Fruit fly (Drosophila melanogaster) whole organism, embryonic: ENCODE results near the gene Ccn.

ENCODE experiments used
- Asciz ChIP-seq: fragments of 200-800 bp; sonication (Bioruptor generic); optimal IDR thresholded peaks from 2 replicates; lab custom pipeline; 2017; ENCODE audit warnings: missing biosample characterization, mild to moderate bottlenecking, missing genetic modification characterization, missing genetic modification reagents
- Awh ChIP-seq: fragments of 200-800 bp; sonication (Bioruptor generic); IDR thresholded peaks from 2 replicates; pipeline ENCODE4, ENCODE4 v1.3.6; 2022; ENCODE audit warnings: missing biosample characterization, missing genetic modification characterization
- B-H2 ChIP-seq: fragments of 200-800 bp; sonication (Bioruptor generic); optimal IDR thresholded peaks from 2 replicates; lab custom pipeline; 2018; ENCODE audit warnings: missing biosample characterization, mild to moderate bottlenecking, missing genetic modification characterization
- CG10366 ChIP-seq: fragments of 200-800 bp; sonication (Bioruptor generic); IDR thresholded peaks from 2 replicates; pipeline ENCODE4 v1.3.6; 2022; ENCODE audit warnings: missing biosample characterization, missing genetic modification characterization
- CG11504 ChIP-seq: fragments of 200-800 bp; sonication (Bioruptor generic); optimal IDR thresholded peaks from 3 replicates; lab custom pipeline; 2019; ENCODE audit warnings: missing biosample characterization, mild to moderate bottlenecking, missing genetic modification characterization, moderate library complexity
- CG13123 ChIP-seq: fragments of 200-800 bp; sonication (Bioruptor generic); optimal IDR thresholded peaks from 2 replicates; lab custom pipeline; 2016; ENCODE audit warnings: missing biosample characterization, missing genetic modification characterization
- CG13775 ChIP-seq: fragments of 200-800 bp; sonication (Bioruptor generic); optimal IDR thresholded peaks from 3 replicates; lab custom pipeline; 2017; ENCODE audit warnings: missing biosample characterization, mild to moderate bottlenecking, missing genetic modification characterization
- CG14050 ChIP-seq: fragments of 200-800 bp; sonication (Bioruptor generic); IDR thresholded peaks from 3 replicates; pipeline ENCODE4 v1.3.6; 2022; ENCODE audit warnings: missing biosample characterization, missing genetic modification characterization
- CG14710 ChIP-seq: fragments of 200-800 bp; sonication (Bioruptor generic); optimal IDR thresholded peaks from 3 replicates; lab custom pipeline; 2019; ENCODE audit warnings: missing biosample characterization, mild to moderate bottlenecking, missing genetic modification characterization, moderate library complexity
- CG2116 ChIP-seq: fragments of 200-800 bp; sonication (Bioruptor generic); optimal IDR thresholded peaks from 3 replicates; lab custom pipeline; 2018; ENCODE audit warnings: missing biosample characterization, mild to moderate bottlenecking, missing genetic modification characterization
- CG30431 ChIP-seq: fragments of 200-800 bp; sonication (Bioruptor generic); optimal IDR thresholded peaks from 2 replicates; lab custom pipeline; 2017; ENCODE audit warnings: missing biosample characterization, missing genetic modification characterization
- CG32772 ChIP-seq: fragments of 200-800 bp; sonication (Bioruptor generic); IDR thresholded peaks from 2 replicates; pipeline ENCODE4 v1.3.6; 2022; ENCODE audit warnings: missing biosample characterization, missing genetic modification characterization
- CG5953 ChIP-seq: fragments of 200-800 bp; sonication (Bioruptor generic); IDR thresholded peaks from 2 replicates; pipeline ENCODE4 v1.3.6; 2022; ENCODE audit warnings: missing biosample characterization, missing genetic modification characterization
- CG6683 ChIP-seq: fragments of 200-800 bp; sonication (Bioruptor generic); optimal IDR thresholded peaks from 2 replicates; lab custom pipeline; 2017; ENCODE audit warnings: missing biosample characterization, mild to moderate bottlenecking, missing genetic modification characterization, missing genetic modification reagents
- CG6813 ChIP-seq: fragments of 200-800 bp; sonication (Bioruptor generic); optimal IDR thresholded peaks from 2 replicates; lab custom pipeline; 2017; ENCODE audit warnings: missing biosample characterization, missing genetic modification characterization, mild to moderate bottlenecking, moderate library complexity, missing genetic modification reagents
- CG7928 ChIP-seq: fragments of 200-800 bp; sonication (Bioruptor generic); optimal IDR thresholded peaks from 2 replicates; lab custom pipeline; 2017; ENCODE audit warnings: missing biosample characterization, mild to moderate bottlenecking, missing genetic modification characterization
- Dad ChIP-seq: fragments of 200-800 bp; sonication (Bioruptor generic); optimal IDR thresholded peaks from 3 replicates; lab custom pipeline; 2016; ENCODE audit warnings: missing biosample characterization, missing genetic modification characterization
- Dbx ChIP-seq: fragments of 200-800 bp; sonication (Bioruptor generic); IDR thresholded peaks from 3 replicates; pipeline ENCODE4 v1.3.6; 2022; ENCODE audit warnings: missing biosample characterization, missing genetic modification characterization
- Fer3 ChIP-seq: fragments of 200-800 bp; sonication (Bioruptor generic); optimal IDR thresholded peaks from 2 replicates; lab custom pipeline; 2018; ENCODE audit warnings: missing biosample characterization, mild to moderate bottlenecking, missing genetic modification characterization, moderate library complexity
- GATAe ChIP-seq: fragments of 200-800 bp; sonication (Bioruptor generic); conservative IDR thresholded peaks from 2 replicates; pipeline ENCODE4 v1.3.6; 2022; ENCODE audit warnings: missing biosample characterization, missing genetic modification characterization
- Gug ChIP-seq: fragments of 200-800 bp; sonication (Bioruptor generic); IDR thresholded peaks from 4 replicates; pipeline ENCODE4 v1.3.6; 2022; ENCODE audit warnings: missing biosample characterization, missing genetic modification characterization
- Hr78 ChIP-seq, 2 experiments: fragments of 200-800 bp in 1 of 2; fragments of >200 bp in 1 of 2; sonication (Bioruptor generic) in 1 of 2; optimal IDR thresholded peaks; 2 replicates each; lab custom pipeline; 2017 to 2019; ENCODE audit warnings: missing biosample characterization in 2 of 2, missing genetic modification characterization in 2 of 2, mild to moderate bottlenecking in 1 of 2, moderate library complexity in 1 of 2
- Max ChIP-seq: fragments of 200-800 bp; sonication (Bioruptor generic); optimal IDR thresholded peaks from 2 replicates; lab custom pipeline; 2016; ENCODE audit warnings: missing biosample characterization, mild to moderate bottlenecking, missing genetic modification characterization
- PHDP ChIP-seq: fragments of 200-800 bp; sonication (Bioruptor generic); optimal IDR thresholded peaks from 3 replicates; lab custom pipeline; 2018; ENCODE audit warnings: missing biosample characterization, mild to moderate bottlenecking, missing genetic modification characterization, moderate library complexity
- Rfx ChIP-seq: fragments of 200-800 bp; sonication (Bioruptor generic); IDR thresholded peaks from 2 replicates; pipeline ENCODE4 v1.3.6; 2022; ENCODE audit warnings: missing biosample characterization, missing genetic modification characterization
- Sox100B ChIP-seq: fragments of 200-800 bp; sonication (Bioruptor generic); optimal IDR thresholded peaks from 3 replicates; lab custom pipeline; 2018; ENCODE audit warnings: missing biosample characterization, mild to moderate bottlenecking, missing genetic modification characterization
- TFAM ChIP-seq: fragments of 200-800 bp; sonication (Bioruptor generic); optimal IDR thresholded peaks from 2 replicates; lab custom pipeline; 2017; ENCODE audit warnings: missing biosample characterization, missing genetic modification characterization, inconsistent platforms
- Usf ChIP-seq: fragments of 200-800 bp; sonication (Bioruptor generic); optimal IDR thresholded peaks from 2 replicates; lab custom pipeline; 2017; ENCODE audit warnings: missing genotype, missing biosample characterization, missing genetic modification characterization
- YL-1 ChIP-seq: fragments of 200-800 bp; sonication (Bioruptor generic); optimal IDR thresholded peaks from 3 replicates; lab custom pipeline; 2017; ENCODE audit warnings: missing biosample characterization, mild to moderate bottlenecking, missing genetic modification characterization
- bab2 ChIP-seq: fragments of 200-800 bp; sonication (Bioruptor generic); optimal IDR thresholded peaks from 2 replicates; lab custom pipeline; 2016; ENCODE audit warnings: missing biosample characterization, missing genetic modification characterization
- bbx ChIP-seq: fragments of 200-800 bp; sonication (Bioruptor generic); IDR thresholded peaks from 2 replicates; pipeline ENCODE4 v1.3.6; 2022; ENCODE audit warnings: missing biosample characterization, missing genetic modification characterization; ENCODE audit not compliant: partially characterized antibody
- bigmax ChIP-seq: fragments of 200-800 bp; sonication (Bioruptor generic); optimal IDR thresholded peaks from 2 replicates; lab custom pipeline; 2018; ENCODE audit warnings: missing biosample characterization, mild to moderate bottlenecking, missing genetic modification characterization
- cas ChIP-seq: fragments of 200-800 bp; sonication (Bioruptor generic); IDR thresholded peaks from 2 replicates; pipeline ENCODE4 v1.3.6; 2022; ENCODE audit warnings: missing biosample characterization, missing genetic modification characterization
- emc ChIP-seq: fragments of 200-800 bp; sonication (Bioruptor generic); optimal IDR thresholded peaks from 2 replicates; lab custom pipeline; 2016; ENCODE audit warnings: missing biosample characterization, missing genetic modification characterization
- fd102C ChIP-seq: fragments of 200-800 bp; sonication (Bioruptor generic); optimal IDR thresholded peaks from 2 replicates; lab custom pipeline; 2018; ENCODE audit warnings: missing biosample characterization, mild to moderate bottlenecking, missing genetic modification characterization, moderate library complexity
- ind ChIP-seq: fragments of 200-800 bp; sonication (Bioruptor generic); optimal IDR thresholded peaks from 3 replicates; lab custom pipeline; 2016; ENCODE audit warnings: missing biosample characterization, missing genetic modification characterization
- knrl ChIP-seq: fragments of 200-800 bp; sonication (Bioruptor generic); IDR thresholded peaks from 3 replicates; pipeline ENCODE4 v1.3.6; 2022; ENCODE audit warnings: missing biosample characterization, missing genetic modification characterization; ENCODE audit not compliant: partially characterized antibody
- mld ChIP-seq: fragments of 200-800 bp; sonication (Bioruptor generic); IDR thresholded peaks from 3 replicates; pipeline ENCODE4 v1.3.6; 2022; ENCODE audit warnings: missing biosample characterization, missing genetic modification characterization; ENCODE audit not compliant: partially characterized antibody
- nmo ChIP-seq: fragments of 200-800 bp; sonication (Bioruptor generic); optimal IDR thresholded peaks from 2 replicates; lab custom pipeline; 2018; ENCODE audit warnings: missing biosample characterization, mild to moderate bottlenecking, missing genetic modification characterization, moderate library complexity
- row ChIP-seq: fragments of 200-800 bp; sonication (Bioruptor generic); IDR thresholded peaks from 3 replicates; pipeline ENCODE4 v1.3.6; 2022; ENCODE audit warnings: missing biosample characterization, missing genetic modification characterization
- run ChIP-seq: fragments of 200-800 bp; sonication (Bioruptor generic); optimal IDR thresholded peaks from 3 replicates; lab custom pipeline; 2018; ENCODE audit warnings: missing biosample characterization, mild to moderate bottlenecking, missing genetic modification characterization
- sc ChIP-seq, 3 experiments: fragments of >200 bp in 2 of 3; fragments of 200-800 bp in 1 of 3; sonication (Bioruptor generic) in 1 of 3; optimal IDR thresholded peaks; 2 replicates in 2 of 3; 3 replicates in 1 of 3; lab custom pipeline; 2017; ENCODE audit warnings: mild to moderate bottlenecking in 1 of 3, missing biosample characterization in 1 of 3, missing genetic modification characterization in 1 of 3, missing genetic modification reagents in 1 of 3
- ssp ChIP-seq: fragments of 200-800 bp; sonication (Bioruptor generic); IDR thresholded peaks from 2 replicates; pipeline ENCODE4 v1.3.6; 2022; ENCODE audit warnings: missing biosample characterization, missing genetic modification characterization
- tll ChIP-seq, 2 experiments: fragments of 200-800 bp in 1 of 2; fragments of >200 bp in 1 of 2; sonication (Bioruptor generic) in 1 of 2; optimal IDR thresholded peaks; 2 replicates each; lab custom pipeline; 2017 to 2019; ENCODE audit warnings: missing biosample characterization in 2 of 2, missing genetic modification characterization in 2 of 2, mild to moderate bottlenecking in 1 of 2, moderate library complexity in 1 of 2
- tna ChIP-seq: fragments of 200-800 bp; sonication (Bioruptor generic); IDR thresholded peaks from 2 replicates; pipeline ENCODE4 v1.3.6; 2022; ENCODE audit warnings: missing biosample characterization, missing genetic modification characterization; ENCODE audit not compliant: partially characterized antibody
- vfl ChIP-seq: fragments of 200-800 bp; sonication (Bioruptor generic); optimal IDR thresholded peaks from 2 replicates; lab custom pipeline; 2016; ENCODE audit warnings: missing biosample characterization, missing genetic modification characterization
- vvl ChIP-seq: fragments of 200-800 bp; sonication (Bioruptor generic); IDR thresholded peaks from 2 replicates; pipeline ENCODE4 v1.3.6; 2022; ENCODE audit warnings: missing biosample characterization, missing genetic modification characterization
- zen ChIP-seq: fragments of 200-800 bp; sonication (Bioruptor generic); optimal IDR thresholded peaks from 3 replicates; lab custom pipeline; 2018; ENCODE audit warnings: missing biosample characterization, mild to moderate bottlenecking, missing genetic modification characterization, moderate library complexity

Gene Ccn

dm6 chr3L:17668945-17669779 lies 20.7 kb upstream of the Ccn start, which contains the start of gene Crtc (continued):
- TF ChIP-seq CG11504 (tag; lab: Kevin White, UChicago) (peak; percentile 35), bbx (GFP tag; lab: Robert Waterston, UW) (peak; percentile 78), bab2 (GFP tag; lab: Kevin White, UChicago) (no peak), Dad (GFP tag; lab: Kevin White, UChicago) (no peak), run (tag; lab: Kevin White, UChicago) (no peak), Sox100B (GFP tag; lab: Kevin White, UChicago) (no peak), cas (GFP tag; lab: Robert Waterston, UW) (no peak), YL-1 (peak; percentile 57), CG6683 (GFP tag; lab: Kevin White, UChicago) (no peak), sc (optimal IDR thresholded peaks at IDR 0.05; lab: Kevin White, UChicago) (no peak), sc (GFP tag; optimal IDR thresholded peaks at IDR 0.05; lab: Kevin White, UChicago) (no peak), tna (GFP tag; lab: Robert Waterston, UW) (peak; percentile 69), Dbx (GFP tag; lab: Robert Waterston, UW) (no peak), B-H2 (no peak), CG14050 (GFP tag; lab: Robert Waterston, UW) (no peak), ind (no peak), CG7928 (GFP tag; lab: Kevin White, UChicago) (peak; percentile 79), zen (tag; lab: Kevin White, UChicago) (no peak), knrl (peak; percentile 47; the same call in 2 of the 3 replicates), vvl (GFP tag; lab: Robert Waterston, UW) (0 out of 2 replicates have a peak, but pooled peaks have one; percentile 18), CG6813 (GFP tag; lab: Kevin White, UChicago) (no peak), CG14710 (peak; percentile 74), tll (GFP tag; optimal IDR thresholded peaks at IDR 0.05; lab: Kevin White, UChicago) (no peak), Hr78 (GFP tag; optimal IDR thresholded peaks at IDR 0.05; lab: Kevin White, UChicago) (no peak), CG32772 (GFP tag; lab: Robert Waterston, UW) (no peak), CG2116 (GFP tag; lab: Kevin White, UChicago) (peak; percentile 78), mld (GFP tag; lab: Robert Waterston, UW) (peak; percentile 66), Fer3 (no peak), Max (GFP tag; lab: Kevin White, UChicago) (no peak), fd102C (GFP tag; lab: Kevin White, UChicago) (no peak), Usf (GFP tag; lab: Kevin White, UChicago) (no peak), Asciz (GFP tag; lab: Kevin White, UChicago) (no peak), CG30431 (no peak), Rfx (no peak), CG10366 (GFP tag; lab: Robert Waterston, UW) (no peak), ssp (GFP tag; lab: Robert Waterston, UW) (no peak), Gug (no peak), Awh (GFP tag; lab: Robert Waterston, UW) (no peak), CG13775 (peak; percentile 23), emc (no peak), vfl (GFP tag; lab: Kevin White, UChicago) (no peak), bigmax (no peak), CG5953 (GFP tag; lab: Robert Waterston, UW) (no peak), CG13123 (no peak), GATAe (GFP tag; lab: Robert Waterston, UW) (no peak), row (GFP tag; lab: Robert Waterston, UW) (peak; percentile 63; the same call in 2 of the 3 replicates), nmo (GFP tag; lab: Kevin White, UChicago) (peak; percentile 51), PHDP (tag; lab: Kevin White, UChicago) (peak; percentile 16), TFAM (GFP tag; lab: Kevin White, UChicago) (no peak)
